Fruit fly (Drosophila melanogaster): ENCODE results near the gene CG2983.

The CG2983 gene

dm6 chr2L:2855773-2856615 is 8.6 kb downstream of the CG2983 start, which contains the start of the genes CG3104 and RpS21 (continued):
- TF ChIP-seq corto (GFP tag; optimal IDR thresholded peaks at IDR 0.05) (no peak), caup (GFP tag; optimal IDR thresholded peaks at IDR 0.05; ENCODE audit: severe bottlenecking) (peak; percentile 94), Dad (GFP tag; optimal IDR thresholded peaks at IDR 0.05) (peak; percentile 77), CG15479 (GFP tag; optimal IDR thresholded peaks at IDR 0.05) (peak; percentile 7), slp2 (GFP tag; optimal IDR thresholded peaks at IDR 0.05) (peak; percentile 77), twi (tag; optimal IDR thresholded peaks at IDR 0.05) (peak; percentile 78), zf30C (GFP tag; optimal IDR thresholded peaks at IDR 0.05) (peak; percentile 50), dan (GFP tag; IDR thresholded peaks at IDR 0.05) (no peak), en (GFP tag; optimal IDR thresholded peaks at IDR 0.05) (peak; percentile 29), CG18764 (GFP tag; optimal IDR thresholded peaks at IDR 0.05) (peak; percentile 82), CkIIα-i1 (GFP tag; IDR thresholded peaks at IDR 0.05) (0 out of 2 replicates have a peak, but pooled peaks have one; percentile 39), Atf6 (GFP tag; IDR thresholded peaks at IDR 0.05) (peak; percentile 82), mld (GFP tag; IDR thresholded peaks at IDR 0.05; ENCODE audit: partially characterized antibody) (no peak), Sry-δ (GFP tag; optimal IDR thresholded peaks at IDR 0.05) (peak; percentile 59), CG14441 (GFP tag; IDR thresholded peaks at IDR 0.05) (peak; percentile 88), chn (GFP tag; optimal IDR thresholded peaks at IDR 0.05) (peak; percentile 77), CG6791 (GFP tag; IDR thresholded peaks at IDR 0.05; ENCODE audit: partially characterized antibody) (0 out of 3 replicates have a peak, but pooled peaks have one; percentile 5), Elba2 (GFP tag; optimal IDR thresholded peaks at IDR 0.05) (no peak), CG18476 (GFP tag; optimal IDR thresholded peaks at IDR 0.05) (peak; percentile 68), Sry-β (GFP tag; optimal IDR thresholded peaks at IDR 0.05) (peak; percentile 30), so (GFP tag; IDR thresholded peaks at IDR 0.05) (peak; percentile 74), run (tag; optimal IDR thresholded peaks at IDR 0.05) (peak; percentile 65), ash1 (GFP tag; optimal IDR thresholded peaks at IDR 0.05) (peak; percentile 77), phol (tag; optimal IDR thresholded peaks at IDR 0.05) (peak; percentile 86), CG6813 (GFP tag; optimal IDR thresholded peaks at IDR 0.05) (peak; percentile 67), sima (GFP tag; optimal IDR thresholded peaks at IDR 0.05) (no peak), CG12236 (GFP tag; optimal IDR thresholded peaks at IDR 0.05) (peak; percentile 59), trem (tag; optimal IDR thresholded peaks at IDR 0.05) (peak; percentile 82), cas (GFP tag; IDR thresholded peaks at IDR 0.05) (peak; percentile 61), Rfx (GFP tag; IDR thresholded peaks at IDR 0.05) (peak; percentile 97), bab2 (GFP tag; optimal IDR thresholded peaks at IDR 0.05) (peak; percentile 84), Camta (GFP tag; optimal IDR thresholded peaks at IDR 0.05) (peak; percentile 88), Hmr (GFP tag; optimal IDR thresholded peaks at IDR 0.05) (peak; percentile 96), CG31224 (GFP tag; IDR thresholded peaks at IDR 0.05) (peak; percentile 75), CG1647 (GFP tag; optimal IDR thresholded peaks at IDR 0.05) (peak; percentile 82), CG4328 (GFP tag; optimal IDR thresholded peaks at IDR 0.05) (peak; percentile 92), Ptx1 (GFP tag; IDR thresholded peaks at IDR 0.05) (peak; percentile 87), CG11696 (GFP tag; IDR thresholded peaks at IDR 0.05) (peak; percentile 66), E2f1 (GFP tag; IDR thresholded peaks at IDR 0.05) (peak; percentile 82), CG6654 (GFP tag; optimal IDR thresholded peaks at IDR 0.05) (peak; percentile 60), B-H1 (GFP tag; IDR thresholded peaks at IDR 0.05) (peak; percentile 76), Ada2b (GFP tag; IDR thresholded peaks at IDR 0.05) (peak; percentile 69), tio (GFP tag; optimal IDR thresholded peaks at IDR 0.05) (peak; percentile 74), Dbx (GFP tag; IDR thresholded peaks at IDR 0.05) (peak; percentile 95), CG8388 (GFP tag; optimal IDR thresholded peaks at IDR 0.05) (peak; percentile 55), CG14860 (GFP tag; IDR thresholded peaks at IDR 0.05; ENCODE audit: partially characterized antibody) (no peak), C15 (GFP tag; IDR thresholded peaks at IDR 0.05) (peak; percentile 82; the same call in 2 of the 3 replicates), CG16813 (GFP tag; IDR thresholded peaks at IDR 0.05; ENCODE audit: partially characterized antibody) (no peak), CG17612 (GFP tag; IDR thresholded peaks at IDR 0.05) (peak; percentile 66)

Measured in whole organism, embryonic.